Comparison of ENCODE assay signal across 4 fruit fly cellular contexts in genomic region chrX:16140603-16141002, dm6.
TF ChIP-seq lines count a peak whose summit lies in the region.

No protein-coding gene starts in this region.

- peak; percentile 6 for TF ChIP-seq CTCF in whole organism, embryonic (GFP tag; optimal IDR thresholded peaks at IDR 0.05; lab: Kevin White, UChicago)

TF ChIP-seq in whole organism, embryonic, 481 proteins besides CTCF, POLR2A, EP300 and RAD21 (continues in another document):
- no peak for TF ChIP-seq Nf-YA (GFP tag; IDR thresholded peaks at IDR 0.05; lab: Robert Waterston, UW)
- peak; percentile 59 for TF ChIP-seq Hmr (GFP tag; optimal IDR thresholded peaks at IDR 0.05; lab: Kevin White, UChicago)
- TF ChIP-seq CG13424 (tag; optimal IDR thresholded peaks at IDR 0.05; lab: Kevin White, UChicago): peak; percentile 80
- TF ChIP-seq gcm (GFP tag; optimal IDR thresholded peaks at IDR 0.05; lab: Kevin White, UChicago): peak; percentile 67
- TF ChIP-seq crc (GFP tag; optimal IDR thresholded peaks at IDR 0.05; lab: Kevin White, UChicago): no peak
- TF ChIP-seq CG10147 (GFP tag; optimal IDR thresholded peaks at IDR 0.05; lab: Kevin White, UChicago): peak; percentile 62
- TF ChIP-seq CG17802 (tag; optimal IDR thresholded peaks at IDR 0.05; lab: Kevin White, UChicago): peak; percentile 15
- no peak for TF ChIP-seq CG10959 (GFP tag; IDR thresholded peaks at IDR 0.05; lab: Robert Waterston, UW)
- no peak for TF ChIP-seq Scr (GFP tag; IDR thresholded peaks at IDR 0.05; lab: Robert Waterston, UW; ENCODE audit: partially characterized antibody)
- TF ChIP-seq bigmax (GFP tag; optimal IDR thresholded peaks at IDR 0.05; lab: Kevin White, UChicago): no peak
- TF ChIP-seq pros (GFP tag; optimal IDR thresholded peaks at IDR 0.05; lab: Kevin White, UChicago): no peak
- TF ChIP-seq CG5953 (GFP tag; IDR thresholded peaks at IDR 0.05; lab: Robert Waterston, UW): no peak
- TF ChIP-seq Sin3A (optimal IDR thresholded peaks at IDR 0.05; lab: Kevin White, UChicago): no peak
- no peak for TF ChIP-seq sc (optimal IDR thresholded peaks at IDR 0.05; lab: Kevin White, UChicago)
- TF ChIP-seq sc (GFP tag; optimal IDR thresholded peaks at IDR 0.05; lab: Kevin White, UChicago): peak; percentile 73
- TF ChIP-seq cato (GFP tag; optimal IDR thresholded peaks at IDR 0.05; lab: Kevin White, UChicago; ENCODE audit: borderline replicate concordance): no peak
- peak; percentile 72 for TF ChIP-seq dmrt11E (tag; optimal IDR thresholded peaks at IDR 0.05; lab: Kevin White, UChicago)
- no peak for TF ChIP-seq sens-2 (GFP tag; IDR thresholded peaks at IDR 0.05; lab: Robert Waterston, UW)
- TF ChIP-seq eyg (GFP tag; optimal IDR thresholded peaks at IDR 0.05; lab: Kevin White, UChicago): no peak
- peak; percentile 20 for TF ChIP-seq nom (GFP tag; optimal IDR thresholded peaks at IDR 0.05; lab: Kevin White, UChicago)
- TF ChIP-seq crp (GFP tag; optimal IDR thresholded peaks at IDR 0.05; lab: Kevin White, UChicago): peak in 1 of 2 experiments; percentile 10
- TF ChIP-seq CG11093 (GFP tag; IDR thresholded peaks at IDR 0.05; lab: Robert Waterston, UW): no peak
- TF ChIP-seq Kr (GFP tag; optimal IDR thresholded peaks at IDR 0.05; lab: Kevin White, UChicago): no peak

TF ChIP-seq in whole organism, prepupa, 60 proteins besides CTCF, POLR2A, EP300 and RAD21 (continues in another document):
- TF ChIP-seq CG6792 (GFP tag; optimal IDR thresholded peaks at IDR 0.05; lab: Kevin White, UChicago) (no peak), CG1621 (tag; optimal IDR thresholded peaks at IDR 0.05; lab: Kevin White, UChicago) (peak; percentile 34), CG10669 (GFP tag; optimal IDR thresholded peaks at IDR 0.05; lab: Kevin White, UChicago) (peak; percentile 58), CG8632 (GFP tag; optimal IDR thresholded peaks at IDR 0.05; lab: Kevin White, UChicago) (peak; percentile 7), CG7368 (GFP tag; optimal IDR thresholded peaks at IDR 0.05; lab: Kevin White, UChicago) (no peak), cyc (GFP tag; optimal IDR thresholded peaks at IDR 0.05; lab: Kevin White, UChicago) (no peak), CG15336 (GFP tag; IDR thresholded peaks at IDR 0.05; lab: Robert Waterston, UW) (peak; percentile 23; the same call in 1 of the 2 replicates), acj6 (GFP tag; optimal IDR thresholded peaks at IDR 0.05; lab: Kevin White, UChicago) (peak; percentile 18), CG6808 (GFP tag; optimal IDR thresholded peaks at IDR 0.05; lab: Kevin White, UChicago) (peak; percentile 75), CG4318 (GFP tag; optimal IDR thresholded peaks at IDR 0.05; lab: Kevin White, UChicago) (peak; percentile 41), topi (GFP tag; optimal IDR thresholded peaks at IDR 0.05; lab: Kevin White, UChicago) (peak; percentile 10), Blimp-1 (GFP tag; optimal IDR thresholded peaks at IDR 0.05; lab: Kevin White, UChicago) (no peak), CG3919 (GFP tag; optimal IDR thresholded peaks at IDR 0.05; lab: Kevin White, UChicago) (peak; percentile 40), salr (GFP tag; optimal IDR thresholded peaks at IDR 0.05; lab: Kevin White, UChicago) (peak in 1 of 2 experiments; percentile 49), CG31627 (GFP tag; optimal IDR thresholded peaks at IDR 0.05; lab: Kevin White, UChicago) (no peak), Hr38 (GFP tag; optimal IDR thresholded peaks at IDR 0.05; lab: Kevin White, UChicago) (no peak), Met (GFP tag; optimal IDR thresholded peaks at IDR 0.05; lab: Kevin White, UChicago) (peak; percentile 1), Sox15 (GFP tag; optimal IDR thresholded peaks at IDR 0.05; lab: Kevin White, UChicago) (no peak), Ets21C (GFP tag; optimal IDR thresholded peaks at IDR 0.05; lab: Kevin White, UChicago) (no peak), fd85E (GFP tag; optimal IDR thresholded peaks at IDR 0.05; lab: Kevin White, UChicago) (no peak), dac (GFP tag; optimal IDR thresholded peaks at IDR 0.05; lab: Kevin White, UChicago) (no peak), ss (GFP tag; optimal IDR thresholded peaks at IDR 0.05; lab: Kevin White, UChicago) (peak; percentile 64 to 74), CG11902 (GFP tag; optimal IDR thresholded peaks at IDR 0.05; lab: Kevin White, UChicago) (no peak), Eip75B (GFP tag; optimal IDR thresholded peaks at IDR 0.05; lab: Kevin White, UChicago) (peak; percentile 3)

TF ChIP-seq in whole organism, pupa, 21 proteins besides CTCF, POLR2A, EP300 and RAD21:
- TF ChIP-seq CG15710 (tag; optimal IDR thresholded peaks at IDR 0.05; lab: Kevin White, UChicago) (peak; percentile 64), CG9948 (tag; optimal IDR thresholded peaks at IDR 0.05; lab: Kevin White, UChicago) (peak; percentile 67), Ets98B (GFP tag; IDR thresholded peaks at IDR 0.05; lab: Robert Waterston, UW) (no peak), CG8301 (tag; optimal IDR thresholded peaks at IDR 0.05; lab: Kevin White, UChicago) (peak; percentile 52), CG34367 (tag; optimal IDR thresholded peaks at IDR 0.05; lab: Kevin White, UChicago) (peak; percentile 60), CG14655 (GFP tag; optimal IDR thresholded peaks at IDR 0.05; lab: Kevin White, UChicago) (peak; percentile 80), CG8159 (tag; optimal IDR thresholded peaks at IDR 0.05; lab: Kevin White, UChicago) (peak; percentile 77), CG12605 (GFP tag; IDR thresholded peaks at IDR 0.05; lab: Robert Waterston, UW) (no peak), CG17806 (tag; optimal IDR thresholded peaks at IDR 0.05; lab: Kevin White, UChicago) (peak; percentile 55), CG13204 (GFP tag; optimal IDR thresholded peaks at IDR 0.05; lab: Kevin White, UChicago) (peak; percentile 22), Pif1A (GFP tag; optimal IDR thresholded peaks at IDR 0.05; lab: Kevin White, UChicago) (peak; percentile 29), D1 (tag; optimal IDR thresholded peaks at IDR 0.05; lab: Kevin White, UChicago) (no peak), Pif1B (GFP tag; optimal IDR thresholded peaks at IDR 0.05; lab: Kevin White, UChicago) (peak; percentile 33), Snoo (tag; optimal IDR thresholded peaks at IDR 0.05; lab: Kevin White, UChicago) (no peak)

TF ChIP-seq in whole organism, wandering third instar larva, 38 proteins besides CTCF, POLR2A, EP300 and RAD21:
- TF ChIP-seq sv (GFP tag; optimal IDR thresholded peaks at IDR 0.05; lab: Kevin White, UChicago) (peak; percentile 21), Jra (GFP tag; optimal IDR thresholded peaks at IDR 0.05; lab: Kevin White, UChicago) (no peak)

Comparison
In these comparisons a context has a peak if more than half of its experiments do, and no peak if none do; other contexts are left out.
1. Of the 7 proteins assayed by ChIP-seq in both whole organism, embryonic and whole organism, prepupa: peak only in whole organism, embryonic: Blimp-1, CG6854 and Sox102F; only in whole organism, prepupa: CG16779; in both: none; in neither: 3.